Fruit fly (Drosophila melanogaster): ENCODE results near the gene Ude.

Ude gene

dm6 chr3R:24771273-24772231 is 27.9 kb downstream of the Ude start, which contains the start of gene CG42331 (continued):
- TF ChIP-seq bbx (GFP tag; IDR thresholded peaks at IDR 0.05; ENCODE audit: partially characterized antibody) (no peak), Hand (GFP tag; optimal IDR thresholded peaks at IDR 0.05) (peak; percentile 28), hth (optimal IDR thresholded peaks at IDR 0.05) (no peak), Bdp1 (GFP tag; optimal IDR thresholded peaks at IDR 0.05) (no peak), CG7786 (GFP tag; optimal IDR thresholded peaks at IDR 0.05) (peak; percentile 60), CG32767 (GFP tag; IDR thresholded peaks at IDR 0.05) (peak; percentile 28; the same call in 1 of the 2 replicates), MESR4 (GFP tag; optimal IDR thresholded peaks at IDR 0.05) (no peak), CG5953 (GFP tag; IDR thresholded peaks at IDR 0.05) (peak; percentile 3; the same call in 1 of the 2 replicates), odd (GFP tag; optimal IDR thresholded peaks at IDR 0.05) (peak; percentile 24), CG12104 (GFP tag; optimal IDR thresholded peaks at IDR 0.05) (peak; percentile 50), CG17359 (tag; optimal IDR thresholded peaks at IDR 0.05) (peak; percentile 57), CG8388 (GFP tag; optimal IDR thresholded peaks at IDR 0.05) (peak; percentile 43), fu2 (GFP tag; optimal IDR thresholded peaks at IDR 0.05) (peak; percentile 39), CG9817 (tag; optimal IDR thresholded peaks at IDR 0.05) (peak; percentile 59), CG15073 (GFP tag; optimal IDR thresholded peaks at IDR 0.05) (no peak), crp (GFP tag; optimal IDR thresholded peaks at IDR 0.05) (no peak), phol (tag; optimal IDR thresholded peaks at IDR 0.05) (peak; percentile 71), Deaf1 (tag; optimal IDR thresholded peaks at IDR 0.05) (peak; percentile 23), dan (GFP tag; IDR thresholded peaks at IDR 0.05) (no peak), gcm2 (GFP tag; optimal IDR thresholded peaks at IDR 0.05) (no peak), NfI (GFP tag; optimal IDR thresholded peaks at IDR 0.05) (peak; percentile 38), salm (tag; optimal IDR thresholded peaks at IDR 0.05) (peak; percentile 52), CG7556 (GFP tag; optimal IDR thresholded peaks at IDR 0.05) (peak; percentile 73), CG14965 (GFP tag; optimal IDR thresholded peaks at IDR 0.05; ENCODE audit: borderline replicate concordance) (no peak), Side (GFP tag; optimal IDR thresholded peaks at IDR 0.05) (peak; percentile 10), yki (optimal IDR thresholded peaks at IDR 0.05) (no peak), CG11723 (GFP tag; optimal IDR thresholded peaks at IDR 0.05) (peak; percentile 14), jumu (GFP tag; optimal IDR thresholded peaks at IDR 0.05) (peak; percentile 43), p53 (GFP tag; optimal IDR thresholded peaks at IDR 0.05) (no peak), CG4360 (GFP tag; IDR thresholded peaks at IDR 0.05) (0 out of 2 replicates have a peak, but pooled peaks have one; percentile 14), Med (GFP tag) (peak; percentile 85), CG11696 (GFP tag; IDR thresholded peaks at IDR 0.05) (no peak), ro (GFP tag; IDR thresholded peaks at IDR 0.05) (no peak), pan (optimal IDR thresholded peaks at IDR 0.05) (no peak), pan (GFP tag; optimal IDR thresholded peaks at IDR 0.05 in 1 of 2, IDR thresholded peaks at IDR 0.05 in 1 of 2) (peak in 1 of 2 experiments; percentile 43), YL-1 (GFP tag; optimal IDR thresholded peaks at IDR 0.05) (no peak), CG14050 (GFP tag; IDR thresholded peaks at IDR 0.05) (peak; percentile 58), jigr1 (GFP tag; IDR thresholded peaks at IDR 0.05) (no peak), CG7745 (tag; optimal IDR thresholded peaks at IDR 0.05) (no peak), MBD-R2 (GFP tag; IDR thresholded peaks at IDR 0.05) (peak; percentile 32; the same call in 1 of the 2 replicates), Gsc (GFP tag; IDR thresholded peaks at IDR 0.05) (no peak), CG13296 (GFP tag; optimal IDR thresholded peaks at IDR 0.05) (peak; percentile 47), dimm (GFP tag; IDR thresholded peaks at IDR 0.05) (no peak), Drgx (GFP tag; IDR thresholded peaks at IDR 0.05) (no peak), dati (GFP tag; IDR thresholded peaks at IDR 0.05) (no peak), Dip3 (GFP tag; optimal IDR thresholded peaks at IDR 0.05) (peak; percentile 46), unc-4 (GFP tag; IDR thresholded peaks at IDR 0.05; ENCODE audit: partially characterized antibody) (no peak), CG16813 (GFP tag; IDR thresholded peaks at IDR 0.05; ENCODE audit: partially characterized antibody) (no peak), onecut (GFP tag; IDR thresholded peaks at IDR 0.05) (peak; percentile 25; the same call in 1 of the 2 replicates)

Data from whole organism, embryonic.